Worm (Caenorhabditis elegans): ENCODE data around the gene sre-3.

DNA sequence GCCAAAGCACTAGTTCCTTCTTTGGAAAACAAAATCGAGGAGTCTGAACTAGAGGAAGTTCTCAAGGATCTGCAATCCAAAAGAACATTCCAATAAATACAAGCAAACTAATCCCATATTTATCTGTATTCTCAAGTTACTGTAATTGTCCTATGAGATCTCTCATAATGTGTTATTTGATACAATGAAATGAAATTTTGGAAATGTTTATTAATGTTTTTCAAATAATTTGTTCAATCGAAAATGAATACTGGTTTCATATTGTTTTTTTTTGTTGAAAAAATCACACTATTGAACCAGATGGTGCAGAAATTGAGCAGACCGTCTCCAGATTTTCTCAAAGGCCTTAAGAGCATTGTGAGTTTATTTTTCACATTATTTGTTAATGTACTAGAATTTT lies 10.6 kb upstream of the sre-3 start, which contains the start of gene F43E2.1:
- TF ChIP-seq lir-3 (tag; optimal IDR thresholded peaks at IDR 0.05; ENCODE audit: poor library complexity): no peak
- no peak for TF ChIP-seq Y116A8C.19 (tag; optimal IDR thresholded peaks at IDR 0.05; ENCODE audit: borderline replicate concordance)
- TF ChIP-seq fkh-10 (GFP tag; optimal IDR thresholded peaks at IDR 0.05): no peak
- TF ChIP-seq lin-13 (GFP tag; optimal IDR thresholded peaks at IDR 0.05): no peak
- TF ChIP-seq elt-3 (tag; optimal IDR thresholded peaks at IDR 0.05): no peak
- TF ChIP-seq xbp-1 (tag; optimal IDR thresholded peaks at IDR 0.05): no peak
- no peak for TF ChIP-seq lin-15B (tag; optimal IDR thresholded peaks at IDR 0.05)
- TF ChIP-seq fos-1 (tag; optimal IDR thresholded peaks at IDR 0.05): no peak
- TF ChIP-seq elt-2 (tag; optimal IDR thresholded peaks at IDR 0.05): no peak
- no peak for TF ChIP-seq nhr-12 (tag; optimal IDR thresholded peaks at IDR 0.05)
- TF ChIP-seq mep-1 (tag; optimal IDR thresholded peaks at IDR 0.05): no peak
- no peak for TF ChIP-seq lin-39 (tag; optimal IDR thresholded peaks at IDR 0.05)
- no peak for TF ChIP-seq snpc-4 (tag; optimal IDR thresholded peaks at IDR 0.05)

Data from whole organism, L1 larva.